Fruit fly (Drosophila melanogaster) whole organism, wandering third instar larva: ENCODE data around the gene ddbt.

Experiments used
- Hr83 ChIP-seq: fragments of 200-300 bp; sonication (Bioruptor generic); optimal IDR thresholded peaks from 2 replicates; lab custom pipeline; 2016; ENCODE audit warnings: missing biosample characterization, mild to moderate bottlenecking, missing genetic modification characterization, moderate library complexity; ENCODE audit not compliant: poor library complexity, severe bottlenecking
- Myc ChIP-seq: fragments of >200 bp; optimal IDR thresholded peaks from 2 replicates; lab custom pipeline; 2017
- br ChIP-seq: fragments of 200-800 bp; sonication (Bioruptor generic); optimal IDR thresholded peaks from 2 replicates; lab custom pipeline; 2016; ENCODE audit warnings: missing biosample characterization, missing genetic modification characterization
- dl ChIP-seq, 2 experiments: fragments of 175-275, 200-275 bp in 1 of 2; fragments of 200-275 bp in 1 of 2; sonication (Bioruptor generic); optimal IDR thresholded peaks; lab custom pipeline; 2018; ENCODE audit warnings: mild to moderate bottlenecking in 2 of 2, missing biosample characterization in 2 of 2, missing genetic modification characterization in 2 of 2, moderate library complexity in 2 of 2; ENCODE audit not compliant: partially characterized antibody in 2 of 2, insufficient read depth in 1 of 2
- dsf ChIP-seq: sonication (Bioruptor generic); optimal IDR thresholded peaks from 2 replicates; lab custom pipeline; 2016; ENCODE audit warnings: missing biosample characterization, missing genetic modification characterization, borderline replicate concordance
- fru ChIP-seq: fragments of 200-800 bp; sonication (Bioruptor generic); optimal IDR thresholded peaks from 3 replicates; lab custom pipeline; 2016; ENCODE audit warnings: missing biosample characterization, mild to moderate bottlenecking, missing genetic modification characterization
- lola ChIP-seq: fragments of >200 bp; optimal IDR thresholded peaks from 2 replicates; lab custom pipeline; 2017; ENCODE audit warnings: missing biosample characterization, missing genetic modification characterization
- psq ChIP-seq: fragments of 200-800 bp; sonication (Bioruptor generic); optimal IDR thresholded peaks from 3 replicates; lab custom pipeline; 2017; ENCODE audit warnings: missing biosample characterization, mild to moderate bottlenecking, missing genetic modification characterization, moderate library complexity
- sage ChIP-seq: fragments of 200-800 bp; sonication (Bioruptor generic); optimal IDR thresholded peaks from 2 replicates; lab custom pipeline; 2016; ENCODE audit warnings: missing biosample characterization, mild to moderate bottlenecking, missing genetic modification characterization
- usp ChIP-seq: fragments of >200 bp; optimal IDR thresholded peaks from 2 replicates; lab custom pipeline; 2017; ENCODE audit warnings: missing biosample characterization, missing genetic modification characterization

DNA sequence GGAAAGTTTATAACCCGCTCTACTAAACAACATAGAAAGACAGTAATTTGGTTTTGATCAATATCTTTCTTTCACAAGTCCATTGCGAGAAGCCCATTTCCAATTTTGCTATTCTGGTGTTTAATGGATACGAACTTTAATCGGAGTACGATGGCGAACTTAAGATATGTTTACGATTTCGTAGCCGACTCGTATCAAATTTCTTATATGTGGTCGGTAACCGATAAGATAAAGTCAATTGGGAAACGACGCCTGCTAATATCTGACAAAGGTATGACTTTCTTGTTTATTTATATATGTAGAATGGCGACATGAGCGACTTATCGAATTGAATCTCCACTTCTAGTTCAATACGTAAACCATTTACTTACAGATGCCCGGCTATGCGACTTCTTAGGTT lies 21.2 kb downstream of the ddbt start:
- no peak for TF ChIP-seq dsf (GFP tag; lab: Kevin White, UChicago)
- TF ChIP-seq usp (GFP tag; lab: Kevin White, UChicago), result no peak
- TF ChIP-seq fru (GFP tag; lab: Kevin White, UChicago), result no peak
- TF ChIP-seq sage, result no peak
- TF ChIP-seq Hr83 (GFP tag; lab: Kevin White, UChicago), result no peak
- TF ChIP-seq psq (GFP tag; lab: Kevin White, UChicago), result no peak
- TF ChIP-seq lola (GFP tag; lab: Kevin White, UChicago), result no peak
- TF ChIP-seq Myc (lab: Kevin White, UChicago), result no peak
- TF ChIP-seq dl (GFP tag; optimal IDR thresholded peaks at IDR 0.05; lab: Kevin White, UChicago; ENCODE audit: insufficient read depth in 1 of 2, partially characterized antibody in 2 of 2), result no peak
- no peak for TF ChIP-seq br
